Fruit fly (Drosophila melanogaster): Measurements from ENCODE around the gene mamo.
A peak's percentile ranks its signal among the peaks of the same experiment; 100 is the strongest.

mamo gene

dm6 chrX:13995977-13996723 is 5.8 kb upstream of the mamo start, which contains the start of gene ben (continued):
- TF ChIP-seq tx (GFP tag; optimal IDR thresholded peaks at IDR 0.05) (peak; percentile 80), ato (GFP tag; IDR thresholded peaks at IDR 0.05; ENCODE audit: partially characterized antibody) (no peak), seq (GFP tag; IDR thresholded peaks at IDR 0.05) (no peak; the same call in 1 of the 2 replicates), CG18476 (GFP tag; optimal IDR thresholded peaks at IDR 0.05) (peak; percentile 75), gem (tag; optimal IDR thresholded peaks at IDR 0.05) (peak; percentile 90), CG1529 (GFP tag; optimal IDR thresholded peaks at IDR 0.05) (peak; percentile 68), CG14667 (GFP tag; IDR thresholded peaks at IDR 0.05) (peak; percentile 83), klu (GFP tag; IDR thresholded peaks at IDR 0.05) (peak; percentile 79), Sry-β (GFP tag; optimal IDR thresholded peaks at IDR 0.05) (peak; percentile 30), CG7786 (GFP tag; optimal IDR thresholded peaks at IDR 0.05) (peak; percentile 81), Aef1 (GFP tag; IDR thresholded peaks at IDR 0.05) (peak; percentile 83), CG6683 (GFP tag; optimal IDR thresholded peaks at IDR 0.05) (no peak), Hr51 (GFP tag; optimal IDR thresholded peaks at IDR 0.05) (peak; percentile 79 to 80), ATbp (GFP tag; optimal IDR thresholded peaks at IDR 0.05) (peak; percentile 57), CG7372 (GFP tag; IDR thresholded peaks at IDR 0.05) (peak; percentile 88), fd3F (GFP tag; optimal IDR thresholded peaks at IDR 0.05) (peak; percentile 76), jumu (GFP tag; optimal IDR thresholded peaks at IDR 0.05) (peak; percentile 83), CG13624 (GFP tag; optimal IDR thresholded peaks at IDR 0.05) (peak; percentile 83), CG1233 (GFP tag; optimal IDR thresholded peaks at IDR 0.05) (peak; percentile 66), toy (GFP tag; IDR thresholded peaks at IDR 0.05) (no peak), CG14710 (tag; optimal IDR thresholded peaks at IDR 0.05) (peak; percentile 87), Hr78 (GFP tag; optimal IDR thresholded peaks at IDR 0.05) (no peak), Meics (GFP tag; optimal IDR thresholded peaks at IDR 0.05) (peak; percentile 81), CG17912 (GFP tag; optimal IDR thresholded peaks at IDR 0.05) (peak; percentile 41), crp (GFP tag; optimal IDR thresholded peaks at IDR 0.05) (peak in 1 of 2 experiments; percentile 59), CG15011 (GFP tag; optimal IDR thresholded peaks at IDR 0.05) (peak; percentile 59), Hr39 (optimal IDR thresholded peaks at IDR 0.05) (no peak), CG7987 (GFP tag; optimal IDR thresholded peaks at IDR 0.05) (no peak), CG4730 (GFP tag; IDR thresholded peaks at IDR 0.05) (peak; percentile 66), CG31224 (GFP tag; IDR thresholded peaks at IDR 0.05) (peak; percentile 72), ro (GFP tag; IDR thresholded peaks at IDR 0.05) (peak; percentile 38; the same call in 1 of the 2 replicates), eyg (GFP tag; optimal IDR thresholded peaks at IDR 0.05) (peak; percentile 60), aop (GFP tag; IDR thresholded peaks at IDR 0.05) (no peak), nom (GFP tag; optimal IDR thresholded peaks at IDR 0.05) (peak; percentile 37), pho (GFP tag; optimal IDR thresholded peaks at IDR 0.05) (peak; percentile 80), B-H1 (GFP tag; IDR thresholded peaks at IDR 0.05) (peak; percentile 74), pan (optimal IDR thresholded peaks at IDR 0.05) (no peak), pan (GFP tag; optimal IDR thresholded peaks at IDR 0.05 in 1 of 2, IDR thresholded peaks at IDR 0.05 in 1 of 2) (peak in 1 of 2 experiments; percentile 77), Ptx1 (GFP tag; IDR thresholded peaks at IDR 0.05) (peak; percentile 87), dysf (GFP tag; IDR thresholded peaks at IDR 0.05) (peak; percentile 88), Myb (GFP tag; optimal IDR thresholded peaks at IDR 0.05) (peak; percentile 61), phol (tag; optimal IDR thresholded peaks at IDR 0.05) (peak; percentile 88), Lhr (GFP tag; optimal IDR thresholded peaks at IDR 0.05) (peak; percentile 67), bsh (GFP tag; optimal IDR thresholded peaks at IDR 0.05) (peak in 1 of 2 experiments; percentile 81), abd-A (tag; optimal IDR thresholded peaks at IDR 0.05) (peak; percentile 34), cwo (GFP tag; optimal IDR thresholded peaks at IDR 0.05) (peak; percentile 59), Blimp-1 (GFP tag; optimal IDR thresholded peaks at IDR 0.05) (peak; percentile 66), CG18764 (GFP tag; optimal IDR thresholded peaks at IDR 0.05) (peak; percentile 75), maf-S (GFP tag; optimal IDR thresholded peaks at IDR 0.05) (peak; percentile 74)

Measured in whole organism, embryonic.